Fruit fly (Drosophila melanogaster) whole organism, embryonic: Measurements from ENCODE around the gene MtnB.

Experiments
- CG10565 ChIP-seq: fragments of 200-800 bp; sonication (Bioruptor generic); optimal IDR thresholded peaks from 3 replicates; lab custom pipeline; 2016; ENCODE audit warnings: missing biosample characterization, mild to moderate bottlenecking, missing genetic modification characterization
- CG10979 ChIP-seq: fragments of 200-800 bp; sonication (Bioruptor generic); optimal IDR thresholded peaks from 2 replicates; lab custom pipeline; 2018; ENCODE audit warnings: missing biosample characterization, mild to moderate bottlenecking, missing genetic modification characterization, moderate library complexity
- CG12942 ChIP-seq: fragments of 200-800 bp; sonication (Bioruptor generic); optimal IDR thresholded peaks from 3 replicates; lab custom pipeline; 2016; ENCODE audit warnings: missing biosample characterization, missing genetic modification characterization
- CG13123 ChIP-seq: fragments of 200-800 bp; sonication (Bioruptor generic); optimal IDR thresholded peaks from 2 replicates; lab custom pipeline; 2016; ENCODE audit warnings: missing biosample characterization, missing genetic modification characterization
- CG15479 ChIP-seq: fragments of 200-800 bp; sonication (Bioruptor generic); optimal IDR thresholded peaks from 3 replicates; lab custom pipeline; 2019; ENCODE audit warnings: missing biosample characterization, mild to moderate bottlenecking, missing genetic modification characterization, moderate library complexity
- CG15601 ChIP-seq: fragments of 200-800 bp; sonication (Bioruptor generic); optimal IDR thresholded peaks from 3 replicates; lab custom pipeline; 2019; ENCODE audit warnings: missing biosample characterization, mild to moderate bottlenecking, missing genetic modification characterization, moderate library complexity
- CG1603 ChIP-seq: fragments of 200-800 bp; sonication (Bioruptor generic); optimal IDR thresholded peaks from 2 replicates; lab custom pipeline; 2019; ENCODE audit warnings: missing biosample characterization, mild to moderate bottlenecking, missing genetic modification characterization, moderate library complexity
- CG17361 ChIP-seq: fragments of 200-800 bp; sonication (Bioruptor generic); IDR thresholded peaks from 3 replicates; pipeline ENCODE4 v1.3.6; 2022; ENCODE audit warnings: missing biosample characterization, missing genetic modification characterization
- CG17912 ChIP-seq: fragments of 200-800 bp; sonication (Bioruptor generic); optimal IDR thresholded peaks from 2 replicates; lab custom pipeline; 2018; ENCODE audit warnings: missing biosample characterization, mild to moderate bottlenecking, missing genetic modification characterization
- CG2199 ChIP-seq: fragments of 200-800 bp; sonication (Bioruptor generic); IDR thresholded peaks from 3 replicates; pipeline ENCODE4 v1.3.6; 2022; ENCODE audit warnings: missing biosample characterization, missing genetic modification characterization
- CG30020 ChIP-seq: fragments of 200-800 bp; optimal IDR thresholded peaks from 2 replicates; lab custom pipeline; 2019; ENCODE audit warnings: missing biosample characterization, mild to moderate bottlenecking, missing genetic modification characterization, moderate library complexity
- CG3995 ChIP-seq: fragments of 200-800 bp; sonication (Bioruptor generic); optimal IDR thresholded peaks from 3 replicates; lab custom pipeline; 2016; ENCODE audit warnings: missing biosample characterization, missing genetic modification characterization
- CG7987 ChIP-seq: fragments of 200-800 bp; sonication (Bioruptor generic); optimal IDR thresholded peaks from 2 replicates; lab custom pipeline; 2018; ENCODE audit warnings: missing biosample characterization, mild to moderate bottlenecking, missing genetic modification characterization, moderate library complexity
- D ChIP-seq, 2 experiments: fragments of 200-800 bp in 1 of 2; fragments of >200 bp in 1 of 2; sonication (Bioruptor generic) in 1 of 2; optimal IDR thresholded peaks; 2 replicates in 1 of 2; 3 replicates in 1 of 2; lab custom pipeline; 2017; ENCODE audit warnings: mild to moderate bottlenecking in 1 of 2, missing biosample characterization in 1 of 2, missing genetic modification characterization in 1 of 2, missing genetic modification reagents in 1 of 2
- D19A ChIP-seq: fragments of 200-800 bp; optimal IDR thresholded peaks from 3 replicates; lab custom pipeline; 2019; ENCODE audit warnings: missing biosample characterization, mild to moderate bottlenecking, missing genetic modification characterization, moderate library complexity
- Drgx ChIP-seq: fragments of 200-800 bp; sonication (Bioruptor generic); IDR thresholded peaks from 2 replicates; pipeline ENCODE4 v1.3.6; 2022; ENCODE audit warnings: missing biosample characterization, missing genetic modification characterization
- Ets65A ChIP-seq: fragments of 200-800 bp; sonication (Bioruptor generic); peaks from one replicate; lab custom pipeline; 2016; ENCODE audit warnings: missing biosample characterization, missing genetic modification characterization
- H2.0 ChIP-seq: fragments of 200-800 bp; sonication (Bioruptor generic); IDR thresholded peaks from 2 replicates; pipeline ENCODE4 v1.3.6; 2022; ENCODE audit warnings: missing biosample characterization, missing genetic modification characterization
- HmgZ ChIP-seq: fragments of 200-800 bp; sonication (Bioruptor generic); optimal IDR thresholded peaks from 2 replicates; lab custom pipeline; 2018; ENCODE audit warnings: missing biosample characterization, mild to moderate bottlenecking, missing genetic modification characterization
- Hmr ChIP-seq: fragments of 200-800 bp; sonication (Bioruptor generic); optimal IDR thresholded peaks from 3 replicates; lab custom pipeline; 2017; ENCODE audit warnings: mild to moderate bottlenecking, missing biosample characterization, missing genetic modification reagents, missing genetic modification characterization
- Lpt ChIP-seq: fragments of >200 bp; optimal IDR thresholded peaks from 2 replicates; lab custom pipeline; 2018; ENCODE audit warnings: missing biosample characterization, missing genetic modification characterization
- MBD-R2 ChIP-seq: fragments of 200-800 bp; sonication (Bioruptor generic); IDR thresholded peaks from 2 replicates; pipeline ENCODE4 v1.3.6; 2022; ENCODE audit warnings: missing biosample characterization, missing genetic modification characterization
- Opbp ChIP-seq: fragments of 200-800 bp; sonication (Bioruptor generic); IDR thresholded peaks from 3 replicates; pipeline ENCODE4 v1.3.6; 2022; ENCODE audit warnings: missing biosample characterization, missing genetic modification characterization; ENCODE audit not compliant: partially characterized antibody
- Xbp1 ChIP-seq: fragments of 200-800 bp; sonication (Bioruptor generic); optimal IDR thresholded peaks from 3 replicates; lab custom pipeline; 2016; ENCODE audit warnings: missing biosample characterization, mild to moderate bottlenecking, missing genetic modification characterization
- al ChIP-seq: fragments of 200-800 bp; sonication (Bioruptor generic); IDR thresholded peaks from 2 replicates; pipeline ENCODE4 v1.3.6; 2022; ENCODE audit warnings: missing biosample characterization, missing genetic modification characterization
- bsh ChIP-seq, 2 experiments: fragments of 200-800 bp; sonication (Bioruptor generic); optimal IDR thresholded peaks; 2 replicates each; lab custom pipeline; 2017 to 2018; ENCODE audit warnings: mild to moderate bottlenecking in 2 of 2, missing biosample characterization in 2 of 2, missing genetic modification characterization in 2 of 2, moderate library complexity in 1 of 2
- cad ChIP-seq: fragments of >200 bp; optimal IDR thresholded peaks from 2 replicates; lab custom pipeline; 2017; ENCODE audit warnings: missing biosample characterization, missing genetic modification characterization
- chinmo ChIP-seq: fragments of 200-800 bp; sonication (Bioruptor generic); IDR thresholded peaks from 4 replicates; pipeline ENCODE4 v1.3.6; 2022; ENCODE audit warnings: missing biosample characterization, missing genetic modification characterization; ENCODE audit not compliant: partially characterized antibody
- chn ChIP-seq: fragments of 200-800 bp; sonication (Bioruptor generic); optimal IDR thresholded peaks from 2 replicates; lab custom pipeline; 2016; ENCODE audit warnings: missing biosample characterization, missing genetic modification characterization
- crol ChIP-seq: fragments of 200-800 bp; sonication (Bioruptor generic); IDR thresholded peaks from 2 replicates; pipeline ENCODE4 v1.3.6; 2022; ENCODE audit warnings: missing biosample characterization, missing genetic modification characterization
- dmrt11E ChIP-seq: fragments of 200-800 bp; sonication (Bioruptor generic); optimal IDR thresholded peaks from 3 replicates; lab custom pipeline; 2018; ENCODE audit warnings: missing biosample characterization, mild to moderate bottlenecking, missing genetic modification characterization, moderate library complexity
- grn ChIP-seq: fragments of 200-800 bp; sonication (Bioruptor generic); optimal IDR thresholded peaks from 3 replicates; lab custom pipeline; 2017; ENCODE audit warnings: missing biosample characterization, missing genetic modification characterization
- hth ChIP-seq: fragments of >200 bp; optimal IDR thresholded peaks from 2 replicates; lab custom pipeline; 2017; ENCODE audit warnings: inconsistent platforms
- insv ChIP-seq, 2 experiments: fragments of 200-800 bp; sonication (Bioruptor generic); optimal IDR thresholded peaks; 3 replicates each; lab custom pipeline; 2016 to 2018; ENCODE audit warnings: missing biosample characterization in 2 of 2, missing genetic modification characterization in 2 of 2
- jigr1 ChIP-seq: fragments of 200-800 bp; sonication (Bioruptor generic); IDR thresholded peaks from 3 replicates; pipeline ENCODE4 v1.3.6; 2022; ENCODE audit warnings: missing biosample characterization, missing genetic modification characterization
- kah ChIP-seq: fragments of 200-800 bp; sonication (Bioruptor generic); optimal IDR thresholded peaks from 2 replicates; lab custom pipeline; 2018; ENCODE audit warnings: missing biosample characterization, mild to moderate bottlenecking, missing genetic modification characterization
- kni ChIP-seq: fragments of 200-800 bp; sonication (Bioruptor generic); optimal IDR thresholded peaks from 3 replicates; lab custom pipeline; 2017; ENCODE audit warnings: mild to moderate bottlenecking, missing biosample characterization, missing genetic modification reagents, missing genetic modification characterization
- onecut ChIP-seq: fragments of 200-800 bp; sonication (Bioruptor generic); IDR thresholded peaks from 2 replicates; pipeline ENCODE4 v1.3.6; 2022; ENCODE audit warnings: missing biosample characterization, missing genetic modification characterization
- p53 ChIP-seq: fragments of 200-800 bp; sonication (Bioruptor generic); optimal IDR thresholded peaks from 2 replicates; lab custom pipeline; 2016; ENCODE audit warnings: missing biosample characterization, missing genetic modification characterization
- pfk ChIP-seq: fragments of 200-800 bp; sonication (Bioruptor generic); optimal IDR thresholded peaks from 2 replicates; lab custom pipeline; 2018; ENCODE audit warnings: missing biosample characterization, mild to moderate bottlenecking, missing genetic modification characterization, moderate library complexity
- pros ChIP-seq: fragments of 200-800 bp; sonication (Bioruptor generic); optimal IDR thresholded peaks from 3 replicates; lab custom pipeline; 2019; ENCODE audit warnings: missing biosample characterization, mild to moderate bottlenecking, missing genetic modification characterization, moderate library complexity
- psq ChIP-seq: fragments of 200-800 bp; sonication (Bioruptor generic); optimal IDR thresholded peaks from 2 replicates; lab custom pipeline; 2017; ENCODE audit warnings: missing biosample characterization, missing genetic modification characterization
- slou ChIP-seq: fragments of 200-800 bp; sonication (Bioruptor generic); optimal IDR thresholded peaks from 3 replicates; lab custom pipeline; 2016; ENCODE audit warnings: missing biosample characterization, missing genetic modification characterization
- so ChIP-seq: fragments of 200-800 bp; sonication (Bioruptor generic); IDR thresholded peaks from 3 replicates; pipeline ENCODE4 v1.3.6; 2022; ENCODE audit warnings: missing biosample characterization, missing genetic modification characterization
- trem ChIP-seq: fragments of 200-800 bp; optimal IDR thresholded peaks from 3 replicates; lab custom pipeline; 2019; ENCODE audit warnings: missing biosample characterization, mild to moderate bottlenecking, missing genetic modification characterization, moderate library complexity
- unpg ChIP-seq: fragments of 200-800 bp; sonication (Bioruptor generic); optimal IDR thresholded peaks from 3 replicates; lab custom pipeline; 2018; ENCODE audit warnings: missing biosample characterization, mild to moderate bottlenecking, missing genetic modification characterization, moderate library complexity
- vfl ChIP-seq: fragments of 200-800 bp; sonication (Bioruptor generic); optimal IDR thresholded peaks from 2 replicates; lab custom pipeline; 2016; ENCODE audit warnings: missing biosample characterization, missing genetic modification characterization
- yki ChIP-seq: fragments of >200 bp; optimal IDR thresholded peaks from 3 replicates; lab custom pipeline; 2018

Gene MtnB

dm6 chr3R:20544952-20545351, 41.4 kb upstream of the MtnB start:
- 0 out of 2 replicates have a peak, but pooled peaks have one; percentile 8 for TF ChIP-seq Drgx (GFP tag; lab: Robert Waterston, UW)
- TF ChIP-seq p53 (GFP tag; lab: Kevin White, UChicago), result no peak
- no peak for TF ChIP-seq CG10979

dm6 chr3R:20543719-20544118, 40.2 kb upstream of the MtnB start:
- TF ChIP-seq grn (GFP tag; lab: Kevin White, UChicago), result peak; percentile 28
- no peak for TF ChIP-seq CG17361
- peak in 1 of 2 experiments; percentile 66 for TF ChIP-seq insv (GFP tag; optimal IDR thresholded peaks at IDR 0.05; lab: Kevin White, UChicago)

- TF ChIP-seq pfk (GFP tag; lab: Kevin White, UChicago) (no peak), CG2199 (GFP tag; lab: Robert Waterston, UW) (peak; percentile 54; the same call in 1 of the 3 replicates), CG3995 (GFP tag; lab: Kevin White, UChicago) (no peak), Lpt (GFP tag; lab: Kevin White, UChicago) (peak; percentile 23), CG7987 (GFP tag; lab: Kevin White, UChicago) (no peak), Hmr (no peak), crol (GFP tag; lab: Robert Waterston, UW) (0 out of 2 replicates have a peak, but pooled peaks have one; percentile 29), H2.0 (no peak), onecut (GFP tag; lab: Robert Waterston, UW) (no peak), chinmo (GFP tag; lab: Robert Waterston, UW) (no peak), D19A (tag; lab: Kevin White, UChicago) (no peak), D (optimal IDR thresholded peaks at IDR 0.05; lab: Kevin White, UChicago) (peak; percentile 25), D (GFP tag; optimal IDR thresholded peaks at IDR 0.05; lab: Kevin White, UChicago) (no peak), Xbp1 (no peak), dmrt11E (tag; lab: Kevin White, UChicago) (no peak), chn (no peak), hth (no peak), CG13123 (GFP tag; lab: Kevin White, UChicago) (no peak), yki (lab: Kevin White, UChicago) (no peak), psq (no peak), kni (GFP tag; lab: Kevin White, UChicago) (peak; percentile 94), CG15601 (tag; lab: Kevin White, UChicago) (no peak), HmgZ (tag; lab: Kevin White, UChicago) (no peak), CG1603 (tag; lab: Kevin White, UChicago) (no peak), trem (tag; lab: Kevin White, UChicago) (no peak), grn (GFP tag; lab: Kevin White, UChicago) (peak; percentile 90), unpg (GFP tag; lab: Kevin White, UChicago) (no peak), CG15479 (GFP tag; lab: Kevin White, UChicago) (peak; percentile 3), CG10565 (GFP tag; lab: Kevin White, UChicago) (no peak), Ets65A (GFP tag; lab: Kevin White, UChicago) (peak; percentile 28), bsh (GFP tag; optimal IDR thresholded peaks at IDR 0.05; lab: Kevin White, UChicago) (no peak), kah (no peak), vfl (GFP tag; lab: Kevin White, UChicago) (peak; percentile 26), CG12942 (GFP tag; lab: Kevin White, UChicago) (no peak), MBD-R2 (no peak), jigr1 (GFP tag; lab: Robert Waterston, UW) (no peak), Opbp (GFP tag; lab: Robert Waterston, UW) (no peak), CG17912 (no peak), CG30020 (tag; lab: Kevin White, UChicago) (no peak), pros (peak; percentile 61), slou (GFP tag; lab: Kevin White, UChicago) (no peak), so (GFP tag; lab: Robert Waterston, UW) (no peak), al (GFP tag; lab: Robert Waterston, UW) (no peak), cad (GFP tag; lab: Kevin White, UChicago) (peak; percentile 27)
These were observed 39.7 kb upstream of the MtnB start for dm6 chr3R:20543220-20543619.
